Worm (Caenorhabditis elegans) whole organism, L2 larva: ENCODE measurements around the gene wdr-48.

Experiments
- ZK546.5 ChIP-seq: sonication (generic microtip); optimal IDR thresholded peaks from 2 replicates; lab custom pipeline; 2017; ENCODE audit warnings: missing biosample characterization, missing genetic modification characterization
- aly-2 ChIP-seq: fragments of 150-350 bp; optimal IDR thresholded peaks from 2 replicates; lab custom pipeline; 2014; ENCODE audit warnings: missing biosample characterization, missing genetic modification characterization
- nhr-12 ChIP-seq: fragments of 150-350 bp; optimal IDR thresholded peaks from 2 replicates; lab custom pipeline; 2014; ENCODE audit warnings: missing biosample characterization, missing genetic modification characterization
- nhr-23 ChIP-seq: fragments of 150-350 bp; optimal IDR thresholded peaks from 2 replicates; lab custom pipeline; 2014; ENCODE audit warnings: missing biosample characterization, missing genetic modification reagents, missing genetic modification characterization
- peb-1 ChIP-seq: fragments of 150-350 bp; optimal IDR thresholded peaks from 2 replicates; lab custom pipeline; 2014; ENCODE audit warnings: missing biosample characterization, missing genetic modification characterization
- sma-3 ChIP-seq: sonication (generic microtip); optimal IDR thresholded peaks from 2 replicates; lab custom pipeline; 2016; ENCODE audit warnings: missing genetic modification reagents, missing genetic modification characterization, missing compliant biosample characterization
- sma-9 ChIP-seq, 2 experiments: fragments of 150-350 bp in 1 of 2; sonication (generic microtip) in 1 of 2; optimal IDR thresholded peaks; 2 replicates each; lab custom pipeline; 2014 to 2016; ENCODE audit warnings: missing genetic modification characterization in 2 of 2, mild to moderate bottlenecking in 1 of 2, missing biosample characterization in 1 of 2, missing compliant biosample characterization in 1 of 2, missing genetic modification reagents in 1 of 2, moderate library complexity in 1 of 2
- snpc-4 ChIP-seq: fragments of 150-350 bp; optimal IDR thresholded peaks from 2 replicates; lab custom pipeline; 2014; ENCODE audit warnings: missing biosample characterization, missing genetic modification characterization
- unc-55 ChIP-seq: fragments of 150-350 bp; sonication (generic microtip); optimal IDR thresholded peaks from 3 replicates; lab custom pipeline; 2014; ENCODE audit warnings: missing biosample characterization, missing genetic modification reagents, missing genetic modification characterization

- TF ChIP-seq sma-9 (GFP tag; optimal IDR thresholded peaks at IDR 0.05; lab: Kevin White, UChicago) (peak; percentile 83), sma-9 (tag; optimal IDR thresholded peaks at IDR 0.05; lab: Kevin White, UChicago) (no peak), unc-55 (peak; percentile 69), nhr-12 (tag; lab: Kevin White, UChicago) (no peak), sma-3 (GFP tag; lab: Kevin White, UChicago) (peak; percentile 77), peb-1 (peak; percentile 45), nhr-23 (no peak), ZK546.5 (tag; lab: Kevin White, UChicago) (no peak), aly-2 (tag; lab: Kevin White, UChicago) (no peak), snpc-4 (tag; lab: Kevin White, UChicago) (no peak)
These were observed 18.2 kb upstream of the wdr-48 start for ce11 chrIII:4560393-4560890.
